Worm (Caenorhabditis elegans): Measurements from ENCODE around the gene T05D4.2.

DNA sequence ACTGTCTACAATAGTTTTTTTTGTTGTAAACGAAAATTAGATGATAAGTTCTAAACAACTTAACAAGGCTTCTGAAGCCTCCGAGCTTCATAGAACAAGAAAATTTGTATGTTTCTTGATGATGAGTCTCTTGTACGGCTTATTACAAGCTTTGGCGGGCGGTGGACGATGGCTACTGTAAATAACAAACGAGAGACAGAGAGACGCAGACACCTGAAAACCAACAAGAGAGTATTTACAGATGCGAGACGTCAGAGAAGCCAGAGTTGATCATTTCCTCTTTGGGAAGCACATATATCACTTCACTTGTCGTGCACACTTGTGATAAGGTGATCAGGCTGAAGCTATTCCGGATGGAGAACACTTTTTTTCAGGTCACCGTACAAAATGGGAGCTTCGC is 32.0 kb downstream of the T05D4.2 start:
- TF ChIP-seq unc-62 (GFP tag; optimal IDR thresholded peaks at IDR 0.05) (no peak), pqm-1 (tag; optimal IDR thresholded peaks at IDR 0.05) (no peak), ZK546.5 (tag; optimal IDR thresholded peaks at IDR 0.05) (no peak)

Measured in whole organism, L3 larva.